Fruit fly (Drosophila melanogaster): Measurements from ENCODE around the gene Nup43.

The Nup43 gene

DNA sequence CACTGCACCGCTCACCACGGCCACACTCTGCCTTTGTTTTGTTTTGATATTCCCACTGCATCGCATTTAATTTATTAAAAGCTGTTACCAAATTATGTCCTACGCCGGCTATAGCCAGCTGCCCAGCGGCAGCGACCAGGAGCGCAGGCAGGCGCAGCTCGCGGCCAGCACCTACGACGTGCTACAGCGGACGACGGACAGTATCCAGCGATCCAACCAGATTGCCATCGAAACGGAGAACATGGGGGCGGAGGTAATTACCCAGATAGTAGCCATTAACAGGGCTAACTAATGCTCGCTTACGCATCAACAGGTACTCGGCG, 33.2 kb downstream of the Nup43 start:
- TF ChIP-seq ey (GFP tag; optimal IDR thresholded peaks at IDR 0.05) (no peak), Rel (GFP tag; optimal IDR thresholded peaks at IDR 0.05) (no peak), Rel (tag; optimal IDR thresholded peaks at IDR 0.05) (peak; percentile 1), Vsx2 (GFP tag; optimal IDR thresholded peaks at IDR 0.05; ENCODE audit: partially characterized antibody) (no peak)

DNA sequence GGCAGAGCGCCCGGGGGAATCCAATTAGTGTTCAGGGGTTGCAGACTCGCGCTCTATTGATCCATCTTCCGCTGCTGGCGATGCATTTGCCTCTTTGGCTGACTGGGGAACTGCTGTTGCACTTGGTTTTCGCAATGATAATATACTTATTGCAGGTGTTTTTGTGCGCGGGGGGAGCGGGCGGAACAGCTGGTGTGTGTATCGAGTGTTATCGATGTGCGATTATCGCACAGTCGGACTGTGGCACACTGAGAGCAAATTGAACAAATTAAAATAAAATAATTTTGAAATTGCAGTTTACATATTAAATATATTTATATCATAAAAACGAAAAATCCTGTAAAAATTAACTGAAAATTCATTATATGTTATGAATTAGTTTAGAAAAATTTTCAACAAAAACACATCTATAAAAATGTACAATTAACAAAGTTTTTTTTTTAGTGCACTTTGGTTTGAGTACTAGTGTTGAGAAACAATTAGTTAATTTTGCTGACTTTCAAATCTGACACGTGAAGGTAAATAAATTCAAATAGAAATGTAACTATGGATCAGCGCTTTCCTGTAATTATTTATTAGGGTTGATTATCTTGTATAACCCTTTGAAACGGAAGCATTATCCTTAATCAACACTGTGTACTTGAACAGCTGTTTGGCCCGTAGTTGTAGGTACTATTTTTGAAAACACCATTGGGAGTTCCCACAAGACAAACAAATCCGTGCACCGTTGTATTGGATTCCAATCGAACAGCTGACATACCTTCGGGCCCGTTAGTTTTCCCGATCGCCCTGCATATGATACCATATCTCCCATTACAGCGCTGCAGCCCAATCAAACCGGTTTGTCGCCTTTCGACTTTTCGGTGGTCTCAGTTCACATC, 36.4 kb downstream of the Nup43 start, which contains the start of the genes Wdr37 and koko:
TSS of gene Wdr37 (minus strand) at position 168 of the 881 bp plus-strand sequence.
TSS of gene koko (plus strand) at position 478 of the 881 bp plus-strand sequence.
- TF ChIP-seq h (GFP tag; optimal IDR thresholded peaks at IDR 0.05) (peak; percentile 92), Dfd (GFP tag; optimal IDR thresholded peaks at IDR 0.05) (peak; percentile 88), Vsx2 (GFP tag; optimal IDR thresholded peaks at IDR 0.05; ENCODE audit: partially characterized antibody) (no peak), Mio (GFP tag; optimal IDR thresholded peaks at IDR 0.05) (no peak), dmrt93B (GFP tag; optimal IDR thresholded peaks at IDR 0.05) (peak; percentile 92), GATAd (GFP tag; optimal IDR thresholded peaks at IDR 0.05) (peak; percentile 79), Myc (optimal IDR thresholded peaks at IDR 0.05) (no peak), CG32264 (GFP tag; optimal IDR thresholded peaks at IDR 0.05) (peak; percentile 78), Hr83 (GFP tag; optimal IDR thresholded peaks at IDR 0.05; ENCODE audit: poor library complexity, severe bottlenecking) (peak; percentile 93), Rel (GFP tag; optimal IDR thresholded peaks at IDR 0.05) (peak; percentile 54), Rel (tag; optimal IDR thresholded peaks at IDR 0.05) (peak; percentile 91), jim (GFP tag; optimal IDR thresholded peaks at IDR 0.05) (peak; percentile 21), sv (GFP tag; optimal IDR thresholded peaks at IDR 0.05) (peak; percentile 92), rgr (GFP tag; optimal IDR thresholded peaks at IDR 0.05) (peak; percentile 95), OdsH (GFP tag; optimal IDR thresholded peaks at IDR 0.05) (peak; percentile 97), psq (GFP tag; optimal IDR thresholded peaks at IDR 0.05) (peak; percentile 94), br (GFP tag; optimal IDR thresholded peaks at IDR 0.05) (peak; percentile 75), fru (GFP tag; optimal IDR thresholded peaks at IDR 0.05) (peak; percentile 91), Hr78 (GFP tag; optimal IDR thresholded peaks at IDR 0.05) (no peak), ey (GFP tag; optimal IDR thresholded peaks at IDR 0.05) (peak; percentile 78), Dif (GFP tag; optimal IDR thresholded peaks at IDR 0.05; ENCODE audit: partially characterized antibody) (no peak), usp (GFP tag; optimal IDR thresholded peaks at IDR 0.05) (no peak), foxo (GFP tag; optimal IDR thresholded peaks at IDR 0.05) (peak in 1 of 2 experiments; percentile 98), dsf (GFP tag; optimal IDR thresholded peaks at IDR 0.05; ENCODE audit: borderline replicate concordance) (peak; percentile 89), lola (GFP tag; optimal IDR thresholded peaks at IDR 0.05) (no peak), N (GFP tag; optimal IDR thresholded peaks at IDR 0.05) (no peak), CG9705 (GFP tag; optimal IDR thresholded peaks at IDR 0.05) (peak; percentile 88), HLH106 (tag; optimal IDR thresholded peaks at IDR 0.05) (peak; percentile 98), dl (GFP tag; optimal IDR thresholded peaks at IDR 0.05; ENCODE audit: insufficient read depth in 1 of 2, partially characterized antibody in 2 of 2) (no peak), woc (GFP tag; optimal IDR thresholded peaks at IDR 0.05) (peak; percentile 79), brk (GFP tag; optimal IDR thresholded peaks at IDR 0.05) (peak; percentile 96), pan (optimal IDR thresholded peaks at IDR 0.05) (no peak), Sp1 (GFP tag; optimal IDR thresholded peaks at IDR 0.05) (peak; percentile 98), Hnf4 (GFP tag; optimal IDR thresholded peaks at IDR 0.05) (peak; percentile 96), Jra (GFP tag; optimal IDR thresholded peaks at IDR 0.05) (peak; percentile 94), CrebA (GFP tag; optimal IDR thresholded peaks at IDR 0.05; ENCODE audit: borderline replicate concordance) (no peak), tai (GFP tag; optimal IDR thresholded peaks at IDR 0.05) (no peak), Abd-B (GFP tag; optimal IDR thresholded peaks at IDR 0.05) (no peak), sage (GFP tag; optimal IDR thresholded peaks at IDR 0.05) (peak; percentile 79)
